Worm (Caenorhabditis elegans) whole organism, late embryonic: Measurements from ENCODE around the gene F11A5.15.

ENCODE experiments used
- F13H6.1 ChIP-seq: sonication (generic microtip); optimal IDR thresholded peaks from 2 replicates; lab custom pipeline; 2016; ENCODE audit warnings: missing genetic modification characterization, missing compliant biosample characterization
- K02D7.2 ChIP-seq: sonication (generic microtip); optimal IDR thresholded peaks from 2 replicates; lab custom pipeline; 2017; ENCODE audit warnings: mild to moderate bottlenecking, missing genetic modification characterization, missing compliant biosample characterization
- ceh-19 ChIP-seq: fragments of 200-800 bp; sonication (Bioruptor generic); optimal IDR thresholded peaks from 2 replicates; lab custom pipeline; 2018; ENCODE audit warnings: mild to moderate bottlenecking, missing genetic modification characterization, missing compliant biosample characterization
- ceh-22 ChIP-seq: sonication (generic microtip); optimal IDR thresholded peaks from 2 replicates; lab custom pipeline; 2017; ENCODE audit warnings: missing biosample characterization, missing genetic modification characterization
- ceh-24 ChIP-seq: sonication (generic microtip); optimal IDR thresholded peaks from 2 replicates; lab custom pipeline; 2016; ENCODE audit warnings: mild to moderate bottlenecking, missing genetic modification characterization, missing compliant biosample characterization
- ceh-45 ChIP-seq: fragments of 200-800 bp; sonication (Bioruptor generic); IDR thresholded peaks from 2 replicates; pipeline ENCODE4 v1.3.6; 2022; ENCODE audit warnings: missing genetic modification reagents, missing genetic modification characterization, missing compliant biosample characterization
- ceh-48 ChIP-seq: sonication (generic microtip); optimal IDR thresholded peaks from 2 replicates; lab custom pipeline; 2016; ENCODE audit warnings: missing genetic modification characterization, inconsistent platforms, missing compliant biosample characterization
- ceh-6 ChIP-seq: fragments of 200-800 bp; sonication (Bioruptor generic); optimal IDR thresholded peaks from 2 replicates; lab custom pipeline; 2018; ENCODE audit warnings: mild to moderate bottlenecking, missing genetic modification characterization, missing compliant biosample characterization
- elt-4 ChIP-seq: sonication (generic microtip); optimal IDR thresholded peaks from 2 replicates; lab custom pipeline; 2016; ENCODE audit warnings: missing genetic modification characterization, missing compliant biosample characterization
- eyg-1 ChIP-seq: sonication (generic microtip); optimal IDR thresholded peaks from 2 replicates; lab custom pipeline; 2016; ENCODE audit warnings: missing genotype, missing genetic modification characterization, missing compliant biosample characterization
- fax-1 ChIP-seq: sonication (generic microtip); optimal IDR thresholded peaks from 2 replicates; lab custom pipeline; 2016; ENCODE audit warnings: missing genotype, missing genetic modification characterization, missing compliant biosample characterization
- hlh-30 ChIP-seq: sonication (generic microtip); optimal IDR thresholded peaks from 2 replicates; lab custom pipeline; 2017; ENCODE audit warnings: antibody characterized with exemption, missing genetic modification characterization, missing compliant biosample characterization; ENCODE audit not compliant: insufficient read depth
- hlh-6 ChIP-seq: sonication (generic microtip); optimal IDR thresholded peaks from 2 replicates; lab custom pipeline; 2016; ENCODE audit warnings: missing genotype, missing genetic modification characterization, missing compliant biosample characterization
- lim-6 ChIP-seq: sonication (generic microtip); optimal IDR thresholded peaks from 2 replicates; lab custom pipeline; 2016; ENCODE audit warnings: missing genetic modification characterization, missing compliant biosample characterization
- lin-11 ChIP-seq: fragments of 200-800 bp; sonication (Bioruptor generic); optimal IDR thresholded peaks from 2 replicates; lab custom pipeline; 2018; ENCODE audit warnings: mild to moderate bottlenecking, missing genetic modification characterization, missing compliant biosample characterization
- madf-2 ChIP-seq: sonication (generic microtip); optimal IDR thresholded peaks from 2 replicates; lab custom pipeline; 2017; ENCODE audit warnings: missing genetic modification characterization, missing compliant biosample characterization
- nfya-1 ChIP-seq: sonication (generic microtip); optimal IDR thresholded peaks from 2 replicates; lab custom pipeline; 2017; ENCODE audit warnings: missing genetic modification characterization, mild to moderate bottlenecking, missing compliant biosample characterization, antibody characterized with exemption, moderate library complexity
- nhr-11 ChIP-seq: fragments of 150-350 bp; optimal IDR thresholded peaks from 2 replicates; lab custom pipeline; 2014; ENCODE audit warnings: missing biosample characterization, missing genetic modification characterization
- npax-4 ChIP-seq: sonication (generic microtip); optimal IDR thresholded peaks from 2 replicates; lab custom pipeline; 2016; ENCODE audit warnings: missing genetic modification characterization, missing compliant biosample characterization
- odd-2 ChIP-seq: sonication (generic microtip); optimal IDR thresholded peaks from 2 replicates; lab custom pipeline; 2017; ENCODE audit warnings: antibody characterized with exemption, mild to moderate bottlenecking, missing genetic modification characterization, missing compliant biosample characterization
- pag-3 ChIP-seq: sonication (generic microtip); optimal IDR thresholded peaks from 2 replicates; lab custom pipeline; 2016; ENCODE audit warnings: missing compliant biosample characterization, missing genetic modification characterization, borderline replicate concordance
- pat-9 ChIP-seq: fragments of 200-800 bp; sonication (Bioruptor generic); optimal IDR thresholded peaks from 2 replicates; lab custom pipeline; 2018; ENCODE audit warnings: mild to moderate bottlenecking, missing genetic modification characterization, moderate library complexity, missing compliant biosample characterization
- pha-2 ChIP-seq: sonication (generic microtip); optimal IDR thresholded peaks from 2 replicates; lab custom pipeline; 2017; ENCODE audit warnings: mild to moderate bottlenecking, missing genetic modification characterization, missing compliant biosample characterization
- pha-4 ChIP-seq: fragments of 150-350 bp; optimal IDR thresholded peaks from 2 replicates; lab custom pipeline; 2018; ENCODE audit warnings: missing biosample characterization, missing genetic modification reagents, missing genetic modification characterization
- pros-1 ChIP-seq: fragments of 150-350 bp; optimal IDR thresholded peaks from 2 replicates; lab custom pipeline; 2014; ENCODE audit warnings: missing biosample characterization, missing genetic modification reagents, missing genetic modification characterization
- ref-2 ChIP-seq: sonication (generic microtip); optimal IDR thresholded peaks from 2 replicates; lab custom pipeline; 2016; ENCODE audit warnings: missing genetic modification characterization, missing compliant biosample characterization
- sdc-2 ChIP-seq: sonication (generic microtip); optimal IDR thresholded peaks from 2 replicates; lab custom pipeline; 2016; ENCODE audit warnings: missing genotype, missing genetic modification characterization, missing compliant biosample characterization
- sox-2 ChIP-seq: fragments of 200-800 bp; sonication (Bioruptor generic); IDR thresholded peaks from 2 replicates; pipeline ENCODE4 v1.3.6; 2022; ENCODE audit warnings: missing genetic modification reagents, missing genetic modification characterization, missing compliant biosample characterization
- syd-9 ChIP-seq: sonication (generic microtip); optimal IDR thresholded peaks from 2 replicates; lab custom pipeline; 2016; ENCODE audit warnings: mild to moderate bottlenecking, missing genetic modification characterization, moderate library complexity, missing compliant biosample characterization
- tbx-2 ChIP-seq: sonication (generic microtip); optimal IDR thresholded peaks from 2 replicates; lab custom pipeline; 2016; ENCODE audit warnings: missing genetic modification characterization, missing compliant biosample characterization
- ttx-3 ChIP-seq: sonication (generic microtip); optimal IDR thresholded peaks from 2 replicates; lab custom pipeline; 2016; ENCODE audit warnings: missing genetic modification reagents, missing genetic modification characterization, missing compliant biosample characterization
- unc-42 ChIP-seq: sonication (generic microtip); optimal IDR thresholded peaks from 2 replicates; lab custom pipeline; 2016; ENCODE audit warnings: missing genotype, missing genetic modification characterization, missing compliant biosample characterization
- unc-86 ChIP-seq: sonication (generic microtip); optimal IDR thresholded peaks from 2 replicates; lab custom pipeline; 2016; ENCODE audit warnings: missing genetic modification characterization, missing compliant biosample characterization

F11A5.15 gene

DNA sequence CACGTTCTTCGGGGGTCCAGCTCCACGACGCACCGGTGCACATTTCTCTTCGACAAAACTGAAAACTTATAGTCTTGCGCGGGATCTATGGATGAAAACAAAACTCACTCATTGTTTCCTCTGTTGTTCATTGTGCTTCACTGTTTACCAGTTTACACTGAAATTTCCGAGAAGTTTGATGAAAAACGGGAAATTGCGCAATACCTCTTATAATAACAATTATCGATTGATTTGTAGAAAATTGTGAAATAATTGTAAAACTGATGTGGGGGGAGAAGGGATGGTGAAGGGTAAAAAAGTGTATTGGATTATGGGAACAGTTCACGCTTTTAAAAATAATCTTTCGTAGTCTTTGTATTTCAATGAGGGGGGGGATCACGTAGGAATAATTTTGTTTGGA, 11.0 kb upstream of the F11A5.15 start:
- TF ChIP-seq hlh-6 (tag; lab: Kevin White, UChicago) (no peak), pat-9 (tag; lab: Kevin White, UChicago) (no peak), pha-4 (tag; lab: Kevin White, UChicago) (no peak), fax-1 (tag; lab: Kevin White, UChicago) (no peak), ttx-3 (tag; lab: Kevin White, UChicago) (no peak), ceh-22 (no peak), sox-2 (no peak), elt-4 (tag; lab: Kevin White, UChicago) (no peak), K02D7.2 (tag; lab: Kevin White, UChicago) (no peak), unc-42 (tag; lab: Kevin White, UChicago) (no peak), pha-2 (tag; lab: Kevin White, UChicago) (no peak), pros-1 (no peak), tbx-2 (tag; lab: Kevin White, UChicago) (no peak), syd-9 (tag; lab: Kevin White, UChicago) (no peak), ceh-6 (GFP tag; lab: Kevin White, UChicago) (no peak), madf-2 (tag; lab: Kevin White, UChicago) (no peak), ceh-48 (tag; lab: Kevin White, UChicago) (no peak), odd-2 (no peak), ref-2 (tag; lab: Kevin White, UChicago) (no peak), nhr-11 (no peak)

DNA sequence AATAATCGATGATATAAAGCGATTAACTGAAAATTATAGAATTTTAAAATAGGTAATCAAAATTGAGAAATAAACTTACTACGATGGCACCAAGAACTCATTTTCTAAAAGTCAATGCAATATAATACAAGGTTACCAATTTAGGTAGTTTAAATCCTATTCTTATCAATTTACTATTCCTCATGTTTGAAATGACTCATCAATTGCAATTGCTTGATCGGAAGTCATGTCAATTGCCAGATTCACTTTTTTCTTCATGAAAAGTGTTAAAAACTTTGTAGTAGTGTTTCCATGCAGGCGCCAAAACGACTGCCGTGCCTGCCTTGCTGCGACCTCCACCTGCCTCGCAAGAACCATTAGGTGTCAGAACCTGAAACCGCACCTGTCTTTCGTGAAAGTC, 8.2 kb upstream of the F11A5.15 start, which contains the start of gene F11A5.13:
Gene F11A5.13 (minus strand): TSS at position 101 of the 400 bp plus-strand sequence.
- TF ChIP-seq hlh-30 (tag; lab: Kevin White, UChicago) = no peak

DNA sequence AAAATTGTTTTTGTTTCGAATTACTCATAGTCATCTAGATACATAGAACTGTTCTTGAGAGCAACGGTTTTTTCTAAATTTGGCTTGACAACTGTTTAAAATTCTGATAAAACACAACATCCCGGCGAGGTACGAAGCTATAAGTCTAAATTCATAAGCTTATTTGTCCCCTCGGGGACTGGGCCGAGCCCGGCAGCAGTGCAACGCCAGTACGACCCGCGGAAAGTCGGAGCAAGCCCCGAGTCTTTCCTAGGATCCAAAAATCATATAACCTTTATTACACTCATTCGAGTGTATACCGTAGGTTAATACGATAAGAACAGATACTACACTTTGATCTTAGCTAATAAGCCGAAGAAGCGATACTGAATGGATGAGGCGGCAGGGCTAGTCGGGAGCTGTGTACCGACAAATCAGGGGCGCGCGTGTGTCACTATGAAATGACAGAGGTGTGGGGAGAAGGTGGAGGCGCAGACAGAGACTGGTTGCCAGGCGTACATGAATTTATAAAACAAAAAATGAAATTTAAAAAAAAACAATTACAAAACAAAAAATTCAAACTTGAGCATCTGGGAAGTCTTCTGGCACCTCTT, 7.2 kb upstream of the F11A5.15 start:
- TF ChIP-seq pag-3 (no peak), elt-4 (tag; lab: Kevin White, UChicago) (no peak), lin-11 (tag; lab: Kevin White, UChicago) (no peak)

DNA sequence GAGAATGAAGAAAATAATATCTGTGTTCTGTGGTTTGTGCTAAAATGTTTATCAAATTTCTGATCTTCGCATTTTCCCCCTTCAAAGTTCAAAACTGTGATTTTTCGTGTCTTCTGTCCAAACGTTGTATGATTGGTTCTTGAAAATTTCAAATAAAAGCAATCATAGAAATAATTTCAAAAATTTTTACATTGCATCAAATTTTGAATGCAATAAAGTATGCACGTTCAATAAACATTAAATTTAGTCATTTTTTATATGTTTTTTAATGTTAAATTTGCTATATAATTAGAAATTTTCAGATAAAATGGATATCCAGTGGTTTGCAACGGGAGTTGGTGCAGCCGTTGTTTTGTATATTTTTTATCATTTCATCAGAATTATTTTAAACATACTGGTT, 5.6 kb upstream of the F11A5.15 start, which contains the start of gene stdh-2:
Gene stdh-2 (plus strand): TSS at position 301 of the 400 bp plus-strand sequence.
- no peak for TF ChIP-seq elt-4 (tag; lab: Kevin White, UChicago)
- no peak for TF ChIP-seq sdc-2 (tag; lab: Kevin White, UChicago)
- no peak for TF ChIP-seq ceh-45 (GFP tag; lab: Robert Waterston, UW)
- no peak for TF ChIP-seq unc-42 (tag; lab: Kevin White, UChicago)
- no peak for TF ChIP-seq ceh-19 (GFP tag; lab: Kevin White, UChicago)
- TF ChIP-seq lim-6 (tag; lab: Kevin White, UChicago) = no peak
- no peak for TF ChIP-seq unc-86 (tag; lab: Kevin White, UChicago)
- TF ChIP-seq npax-4 (tag; lab: Kevin White, UChicago) = no peak
- TF ChIP-seq ceh-24 (tag; lab: Kevin White, UChicago) = no peak
- TF ChIP-seq nfya-1 (tag; lab: Kevin White, UChicago) = no peak
- no peak for TF ChIP-seq F13H6.1 (tag; lab: Kevin White, UChicago)

DNA sequence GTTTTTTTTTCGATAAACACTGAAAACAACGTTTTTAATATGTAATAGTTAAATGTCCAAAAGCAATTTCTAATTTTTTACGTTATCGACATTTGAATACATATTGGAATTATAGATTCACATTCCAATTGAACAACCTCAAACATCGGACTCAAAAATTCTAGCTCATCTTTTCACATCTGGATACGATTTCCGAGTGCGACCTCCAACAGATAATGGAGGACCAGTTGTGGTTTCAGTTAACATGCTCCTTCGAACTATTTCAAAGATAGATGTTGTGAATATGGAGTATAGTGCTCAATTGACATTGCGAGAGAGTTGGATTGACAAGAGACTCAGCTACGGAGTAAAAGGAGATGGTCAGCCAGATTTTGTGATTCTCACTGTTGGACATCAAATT, 1.6 kb upstream of the F11A5.15 start:
- no peak for TF ChIP-seq eyg-1 (tag; lab: Kevin White, UChicago)
- TF ChIP-seq, all 69 proteins: peak for 0
